Worm (Caenorhabditis elegans) whole organism, late embryonic: Measurements from ENCODE around the gene dlat-2.

Source experiments
- ama-1 ChIP-seq: fragments of 150-350 bp; optimal IDR thresholded peaks from 2 replicates; lab custom pipeline; 2014
- ceh-2 ChIP-seq: sonication (generic microtip); optimal IDR thresholded peaks from 2 replicates; lab custom pipeline; 2016; ENCODE audit warnings: missing genotype, missing genetic modification characterization, missing compliant biosample characterization
- dmd-4 ChIP-seq: sonication (generic microtip); optimal IDR thresholded peaks from 2 replicates; lab custom pipeline; 2016; ENCODE audit warnings: borderline replicate concordance, missing genetic modification characterization, missing compliant biosample characterization
- ref-2 ChIP-seq: sonication (generic microtip); optimal IDR thresholded peaks from 2 replicates; lab custom pipeline; 2016; ENCODE audit warnings: missing genetic modification characterization, missing compliant biosample characterization
- tbx-2 ChIP-seq: sonication (generic microtip); optimal IDR thresholded peaks from 2 replicates; lab custom pipeline; 2016; ENCODE audit warnings: missing genetic modification characterization, missing compliant biosample characterization
- ztf-16 ChIP-seq: sonication (generic microtip); optimal IDR thresholded peaks from 2 replicates; lab custom pipeline; 2017; ENCODE audit warnings: missing genetic modification characterization, missing compliant biosample characterization

DNA sequence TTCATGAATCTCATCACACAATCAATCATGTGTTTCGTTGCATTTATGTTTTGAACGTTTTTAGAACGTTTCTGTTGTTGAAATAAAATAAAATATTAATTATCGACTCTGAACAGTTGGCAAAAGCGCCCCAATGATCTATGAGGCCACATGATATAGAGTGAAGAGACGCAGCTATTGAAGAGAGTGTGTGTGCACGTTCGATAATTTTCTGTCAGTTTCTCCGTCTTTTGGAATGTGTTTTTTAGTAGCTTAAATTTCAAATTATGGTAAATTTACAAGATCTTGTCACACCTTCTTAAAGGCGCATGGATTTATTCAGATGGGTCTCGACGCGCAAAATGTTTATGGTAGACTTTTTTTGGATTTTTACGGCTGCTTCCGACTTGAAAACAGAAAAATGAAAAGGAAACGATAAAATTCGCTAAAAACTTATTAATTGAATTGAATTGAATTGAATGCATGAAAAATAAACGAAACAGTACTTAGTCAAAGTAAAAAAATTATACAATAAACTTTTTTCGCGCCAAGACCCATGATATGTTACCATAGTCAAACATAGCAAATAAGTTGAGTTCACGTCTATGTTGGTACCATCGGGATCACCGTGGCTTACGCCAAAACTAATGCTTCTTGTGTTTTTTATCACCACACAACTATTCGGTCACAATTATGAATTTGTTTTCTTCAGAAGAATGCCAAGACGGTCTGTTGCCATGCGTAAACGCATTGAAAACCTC, 46.7 kb upstream of the dlat-2 start, which contains the start of gene C49C3.15:
- TF ChIP-seq dmd-4 (tag; lab: Kevin White, UChicago) = no peak
- TF ChIP-seq ref-2 = no peak
- TF ChIP-seq tbx-2 = no peak
- no peak for TF ChIP-seq ceh-2 (tag; lab: Kevin White, UChicago)
- no peak for TF ChIP-seq ama-1 (lab: Kevin White, UChicago)
- no peak for TF ChIP-seq ztf-16 (tag; lab: Kevin White, UChicago)
